Fruit fly (Drosophila melanogaster) whole organism, prepupa: Measurements from ENCODE around the gene CG6569.

Source experiments
- CG11294 ChIP-seq: fragments of 200-800 bp; sonication (Bioruptor generic); IDR thresholded peaks from 2 replicates; pipeline ENCODE4 v1.3.6; 2022; ENCODE audit warnings: missing biosample characterization, missing genetic modification characterization
- CG1621 ChIP-seq: fragments of 200-800 bp; sonication (Bioruptor generic); optimal IDR thresholded peaks from 3 replicates; lab custom pipeline; 2018; ENCODE audit warnings: missing biosample characterization, mild to moderate bottlenecking, missing genetic modification characterization
- CG16779 ChIP-seq: fragments of 200-800 bp; sonication (Bioruptor generic); optimal IDR thresholded peaks from 3 replicates; lab custom pipeline; 2017; ENCODE audit warnings: missing biosample characterization, mild to moderate bottlenecking, missing genetic modification characterization
- CG31627 ChIP-seq: fragments of 200-800 bp; sonication (Bioruptor generic); optimal IDR thresholded peaks from 3 replicates; lab custom pipeline; 2016; ENCODE audit warnings: missing biosample characterization, missing genetic modification characterization
- CG32006 ChIP-seq: fragments of 200-800 bp; sonication (Bioruptor generic); optimal IDR thresholded peaks from 3 replicates; lab custom pipeline; 2017; ENCODE audit warnings: missing biosample characterization, mild to moderate bottlenecking, missing genetic modification characterization
- CG4318 ChIP-seq: fragments of 200-800 bp; sonication (Bioruptor generic); optimal IDR thresholded peaks from 3 replicates; lab custom pipeline; 2017; ENCODE audit warnings: missing biosample characterization, mild to moderate bottlenecking, missing genetic modification characterization
- CG6163 ChIP-seq: fragments of 200-800 bp; sonication (Bioruptor generic); IDR thresholded peaks from 3 replicates; pipeline ENCODE4 v1.3.6; 2022; ENCODE audit warnings: missing biosample characterization, missing genetic modification characterization
- CG6276 ChIP-seq: fragments of 200-800 bp; sonication (Bioruptor generic); optimal IDR thresholded peaks from 2 replicates; lab custom pipeline; 2017; ENCODE audit warnings: missing biosample characterization, mild to moderate bottlenecking, missing genetic modification characterization
- CG6792 ChIP-seq: fragments of 200-800 bp; sonication (Bioruptor generic); optimal IDR thresholded peaks from 3 replicates; lab custom pipeline; 2016; ENCODE audit warnings: missing biosample characterization, missing genetic modification characterization
- CG8119 ChIP-seq: fragments of 200-800 bp; sonication (Bioruptor generic); IDR thresholded peaks from 3 replicates; pipeline ENCODE4 v1.3.6; 2022; ENCODE audit warnings: missing biosample characterization, missing genetic modification characterization
- CG8319 ChIP-seq: fragments of 200-800 bp; sonication (Bioruptor generic); optimal IDR thresholded peaks from 3 replicates; lab custom pipeline; 2016; ENCODE audit warnings: missing biosample characterization, missing genetic modification characterization
- CG9139 ChIP-seq: fragments of 200-800 bp; sonication (Bioruptor generic); optimal IDR thresholded peaks from 3 replicates; lab custom pipeline; 2017; ENCODE audit warnings: missing biosample characterization, mild to moderate bottlenecking, missing genetic modification characterization
- Eip75B ChIP-seq: fragments of 200-800 bp; sonication (Bioruptor generic); optimal IDR thresholded peaks from 3 replicates; lab custom pipeline; 2016; ENCODE audit warnings: missing biosample characterization, missing genetic modification characterization
- Eip78C ChIP-seq: fragments of 200-800 bp; sonication (Bioruptor generic); peaks from one replicate; lab custom pipeline; 2016; ENCODE audit warnings: missing biosample characterization, missing genetic modification characterization
- Eip93F ChIP-seq: fragments of 200-800 bp; sonication (Bioruptor generic); optimal IDR thresholded peaks from 2 replicates; lab custom pipeline; 2016; ENCODE audit warnings: missing biosample characterization, mild to moderate bottlenecking, missing genetic modification characterization
- Ets21C ChIP-seq: fragments of 200-800 bp; sonication (Bioruptor generic); optimal IDR thresholded peaks from 3 replicates; lab custom pipeline; 2016; ENCODE audit warnings: missing biosample characterization, missing genetic modification characterization
- Ets96B ChIP-seq: fragments of 200-800 bp; optimal IDR thresholded peaks from 2 replicates; lab custom pipeline; 2019; ENCODE audit warnings: missing biosample characterization, mild to moderate bottlenecking, missing genetic modification characterization, moderate library complexity
- Gug ChIP-seq: fragments of 200-800 bp; sonication (Bioruptor generic); IDR thresholded peaks from 2 replicates; pipeline ENCODE4 v1.3.6; 2022; ENCODE audit warnings: missing biosample characterization, missing genetic modification characterization
- Hr38 ChIP-seq: sonication (Bioruptor generic); optimal IDR thresholded peaks from 2 replicates; lab custom pipeline; 2016; ENCODE audit warnings: missing biosample characterization, missing genetic modification characterization
- Hr39 ChIP-seq: fragments of 200-800 bp; sonication (Bioruptor generic); optimal IDR thresholded peaks from 2 replicates; lab custom pipeline; 2016; ENCODE audit warnings: missing biosample characterization, missing genetic modification characterization
- Lpt ChIP-seq: fragments of 200-800 bp; sonication (Bioruptor generic); optimal IDR thresholded peaks from 3 replicates; lab custom pipeline; 2016; ENCODE audit warnings: missing biosample characterization, missing genetic modification characterization
- Met ChIP-seq: fragments of 200-800 bp; sonication (Bioruptor generic); optimal IDR thresholded peaks from 3 replicates; lab custom pipeline; 2016; ENCODE audit warnings: missing biosample characterization, missing genetic modification characterization
- OdsH ChIP-seq: fragments of 200-800 bp; sonication (Bioruptor generic); optimal IDR thresholded peaks from 3 replicates; lab custom pipeline; 2016; ENCODE audit warnings: missing biosample characterization, missing genetic modification characterization
- Sox102F ChIP-seq: fragments of 200-800 bp; sonication (Bioruptor generic); optimal IDR thresholded peaks from 2 replicates; lab custom pipeline; 2016; ENCODE audit warnings: missing biosample characterization, mild to moderate bottlenecking, missing genetic modification characterization
- Sox14 ChIP-seq: fragments of 200-800 bp; sonication (Bioruptor generic); optimal IDR thresholded peaks from 3 replicates; lab custom pipeline; 2016; ENCODE audit warnings: missing biosample characterization, missing genetic modification characterization
- achi ChIP-seq: fragments of 200-800 bp; sonication (Bioruptor generic); optimal IDR thresholded peaks from 3 replicates; lab custom pipeline; 2016; ENCODE audit warnings: missing biosample characterization, missing genetic modification characterization
- cyc ChIP-seq: fragments of 200-800 bp; sonication (Bioruptor generic); optimal IDR thresholded peaks from 3 replicates; lab custom pipeline; 2016; ENCODE audit warnings: missing biosample characterization, missing genetic modification characterization
- fd59A ChIP-seq: fragments of 200-800 bp; sonication (Bioruptor generic); optimal IDR thresholded peaks from 2 replicates; lab custom pipeline; 2017; ENCODE audit warnings: missing biosample characterization, mild to moderate bottlenecking, missing genetic modification characterization, missing genetic modification reagents
- fd85E ChIP-seq: fragments of 200-800 bp; sonication (Bioruptor generic); optimal IDR thresholded peaks from 3 replicates; lab custom pipeline; 2016; ENCODE audit warnings: missing biosample characterization, missing genetic modification characterization
- fkh ChIP-seq: fragments of 200-800 bp; sonication (Bioruptor generic); optimal IDR thresholded peaks from 3 replicates; lab custom pipeline; 2017; ENCODE audit warnings: missing biosample characterization, mild to moderate bottlenecking, missing genetic modification characterization, moderate library complexity
- lz ChIP-seq: fragments of 200-800 bp; sonication (Bioruptor generic); optimal IDR thresholded peaks from 3 replicates; lab custom pipeline; 2016; ENCODE audit warnings: missing biosample characterization, missing genetic modification characterization
- salr ChIP-seq, 2 experiments: fragments of 200-800 bp; sonication (Bioruptor generic); optimal IDR thresholded peaks; 3 replicates each; lab custom pipeline; 2016 to 2018; ENCODE audit warnings: missing biosample characterization in 2 of 2, missing genetic modification characterization in 2 of 2, mild to moderate bottlenecking in 1 of 2
- ss ChIP-seq, 2 experiments: fragments of 200-800 bp; sonication (Bioruptor generic); optimal IDR thresholded peaks; 2 replicates in 1 of 2; 3 replicates in 1 of 2; lab custom pipeline; 2017 to 2018; ENCODE audit warnings: mild to moderate bottlenecking in 2 of 2, missing biosample characterization in 2 of 2, missing genetic modification characterization in 2 of 2, moderate library complexity in 1 of 2
- svp ChIP-seq: fragments of 200-800 bp; sonication (Bioruptor generic); peaks from one replicate; lab custom pipeline; 2016; ENCODE audit warnings: missing biosample characterization, missing genetic modification characterization
- topi ChIP-seq: fragments of 200-800 bp; sonication (Bioruptor generic); optimal IDR thresholded peaks from 3 replicates; lab custom pipeline; 2016; ENCODE audit warnings: missing biosample characterization, missing genetic modification characterization
- vri ChIP-seq: fragments of 200-800 bp; sonication (Bioruptor generic); optimal IDR thresholded peaks from 3 replicates; lab custom pipeline; 2016; ENCODE audit warnings: missing biosample characterization, mild to moderate bottlenecking, missing genetic modification characterization

The CG6569 gene

DNA sequence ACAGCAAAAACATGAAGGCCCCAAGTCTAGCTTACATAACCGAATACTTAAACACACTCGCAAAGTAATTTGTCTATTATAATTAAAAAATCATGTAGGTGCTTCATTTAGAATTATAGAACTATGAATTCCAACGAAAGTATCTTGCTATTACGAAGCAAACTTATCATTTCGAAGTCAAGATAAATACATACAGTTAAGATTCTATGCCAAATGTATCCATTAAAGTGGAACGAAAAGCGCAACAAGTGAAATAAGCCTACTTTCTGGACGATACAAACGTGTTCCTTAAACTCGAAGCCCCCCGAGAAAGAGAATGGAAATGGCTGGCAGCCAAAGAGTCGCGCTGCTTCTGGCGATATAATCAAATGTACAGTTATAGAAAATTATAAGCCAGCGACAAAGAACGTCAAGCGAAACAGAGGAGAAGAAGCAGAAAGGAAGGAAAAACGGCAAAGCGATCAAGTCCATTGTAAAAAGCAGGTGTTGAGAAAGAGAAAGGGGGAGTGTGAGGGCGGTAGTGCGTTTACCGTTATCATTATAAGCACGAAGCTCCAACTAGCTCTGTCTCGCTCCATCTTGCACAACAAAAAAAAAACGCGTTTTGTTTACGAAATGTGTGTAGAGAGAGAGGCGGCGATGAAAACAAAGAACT, 15.0 kb downstream of the CG6569 start (continued):
- no peak for TF ChIP-seq salr (GFP tag; optimal IDR thresholded peaks at IDR 0.05; lab: Kevin White, UChicago)
- TF ChIP-seq CG11294 (GFP tag; lab: Robert Waterston, UW): no peak
- no peak for TF ChIP-seq topi (GFP tag; lab: Kevin White, UChicago)
- peak; percentile 26 for TF ChIP-seq fd59A (GFP tag; lab: Kevin White, UChicago)
- TF ChIP-seq cyc (GFP tag; lab: Kevin White, UChicago): no peak
- TF ChIP-seq CG16779: no peak
- TF ChIP-seq CG6163 (GFP tag; lab: Robert Waterston, UW): peak; percentile 29; the same call in 1 of the 3 replicates
- TF ChIP-seq CG6792 (GFP tag; lab: Kevin White, UChicago): no peak
- peak; percentile 72 for TF ChIP-seq Eip78C
- TF ChIP-seq Eip93F (GFP tag; lab: Kevin White, UChicago): no peak
- 0 out of 3 replicates have a peak, but pooled peaks have one; percentile 12 for TF ChIP-seq CG8119 (GFP tag; lab: Robert Waterston, UW)
- peak; percentile 60 for TF ChIP-seq Sox14 (GFP tag; lab: Kevin White, UChicago)
- no peak for TF ChIP-seq achi (GFP tag; lab: Kevin White, UChicago)
- TF ChIP-seq Sox102F: no peak
- TF ChIP-seq fkh (GFP tag; lab: Kevin White, UChicago): no peak
- no peak for TF ChIP-seq Hr38 (GFP tag; lab: Kevin White, UChicago)
- no peak for TF ChIP-seq Met (GFP tag; lab: Kevin White, UChicago)
- TF ChIP-seq CG31627: no peak
- no peak for TF ChIP-seq fd85E (GFP tag; lab: Kevin White, UChicago)
- TF ChIP-seq Ets21C: no peak
- no peak for TF ChIP-seq lz (GFP tag; lab: Kevin White, UChicago)
- TF ChIP-seq ss (GFP tag; optimal IDR thresholded peaks at IDR 0.05; lab: Kevin White, UChicago): peak; percentile 15 to 21
- TF ChIP-seq Gug: no peak
- no peak for TF ChIP-seq CG8319 (GFP tag; lab: Kevin White, UChicago)
- peak; percentile 30 for TF ChIP-seq Ets96B (tag; lab: Kevin White, UChicago)
- no peak for TF ChIP-seq Eip75B (GFP tag; lab: Kevin White, UChicago)
- no peak for TF ChIP-seq CG4318 (GFP tag; lab: Kevin White, UChicago)
- no peak for TF ChIP-seq CG9139 (GFP tag; lab: Kevin White, UChicago)
- no peak for TF ChIP-seq Hr39 (GFP tag; lab: Kevin White, UChicago)
- no peak for TF ChIP-seq CG1621 (tag; lab: Kevin White, UChicago)
- peak; percentile 40 for TF ChIP-seq vri (GFP tag; lab: Kevin White, UChicago)
- TF ChIP-seq CG6276: peak; percentile 21
- TF ChIP-seq Lpt (GFP tag; lab: Kevin White, UChicago): peak; percentile 3
- peak; percentile 66 for TF ChIP-seq CG32006 (GFP tag; lab: Kevin White, UChicago)

DNA sequence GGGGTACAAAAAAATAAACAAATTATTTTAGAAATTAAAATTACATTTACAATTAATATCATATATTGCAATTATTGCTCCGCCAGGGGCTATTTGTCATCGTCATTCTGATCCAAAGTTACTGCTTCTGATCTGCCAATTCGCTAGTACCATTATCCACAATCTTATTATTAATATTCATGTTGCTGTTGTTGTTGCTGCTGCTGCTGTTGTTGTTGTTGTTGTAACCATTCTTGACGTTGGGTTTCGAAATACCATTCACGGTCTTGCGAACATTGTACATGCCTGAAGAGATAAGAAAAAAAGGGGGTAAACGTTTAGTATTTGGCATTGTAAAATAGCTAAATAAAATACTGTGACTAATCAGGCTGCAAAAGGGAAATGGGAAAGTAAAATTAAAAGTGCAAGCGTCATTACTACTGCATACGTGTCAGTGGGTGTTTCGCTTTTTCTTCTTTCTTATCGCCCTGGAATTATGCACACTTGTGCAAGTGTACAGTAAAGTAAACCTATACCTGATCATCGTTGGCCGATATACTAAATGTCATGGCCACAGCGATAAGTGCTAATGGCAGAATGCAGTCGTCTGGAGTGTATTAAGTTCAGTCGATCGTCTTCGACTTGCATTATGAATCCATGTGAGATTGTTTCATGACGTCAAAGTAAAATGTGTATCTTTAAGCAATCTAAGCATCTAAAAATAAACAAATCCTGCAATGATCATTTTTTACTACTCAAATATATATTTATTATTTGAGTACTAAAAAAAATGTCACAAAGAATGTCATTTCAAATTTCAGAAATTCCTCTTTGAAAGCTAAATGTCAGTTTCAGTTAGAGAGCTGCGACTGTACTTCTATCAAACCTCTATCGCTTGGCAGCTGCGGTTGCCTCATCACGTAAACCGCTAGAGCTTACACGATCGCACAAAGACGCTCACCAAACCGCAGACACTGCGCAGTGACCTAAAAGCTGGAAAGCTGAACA, 15.8 kb downstream of the CG6569 start:
- TF ChIP-seq CG32006 (GFP tag; lab: Kevin White, UChicago): no peak
- no peak for TF ChIP-seq fd59A (GFP tag; lab: Kevin White, UChicago)
- TF ChIP-seq svp (GFP tag; lab: Kevin White, UChicago): peak; percentile 86
- TF ChIP-seq OdsH (GFP tag; lab: Kevin White, UChicago): no peak
- no peak for TF ChIP-seq Gug
- TF ChIP-seq Eip78C: peak; percentile 8
- TF ChIP-seq Lpt (GFP tag; lab: Kevin White, UChicago): no peak
